Fruit fly (Drosophila melanogaster) whole organism, embryonic: ENCODE results near the gene CG34041.

Source experiments
- Awh ChIP-seq: fragments of 200-800 bp; sonication (Bioruptor generic); IDR thresholded peaks from 2 replicates; pipeline ENCODE4, ENCODE4 v1.3.6; 2022; ENCODE audit warnings: missing biosample characterization, missing genetic modification characterization
- CG10267 ChIP-seq: fragments of 200-800 bp; sonication (Bioruptor generic); optimal IDR thresholded peaks from 2 replicates; lab custom pipeline; 2018; ENCODE audit warnings: missing biosample characterization, mild to moderate bottlenecking, missing genetic modification characterization, moderate library complexity
- CG12219 ChIP-seq: fragments of 200-800 bp; sonication (Bioruptor generic); optimal IDR thresholded peaks from 3 replicates; lab custom pipeline; 2018; ENCODE audit warnings: missing biosample characterization, mild to moderate bottlenecking, missing genetic modification characterization
- CG12942 ChIP-seq: fragments of 200-800 bp; sonication (Bioruptor generic); optimal IDR thresholded peaks from 3 replicates; lab custom pipeline; 2016; ENCODE audit warnings: missing biosample characterization, missing genetic modification characterization
- CG14860 ChIP-seq: fragments of 200-800 bp; sonication (Bioruptor generic); IDR thresholded peaks from 3 replicates; pipeline ENCODE4 v1.3.6; 2022; ENCODE audit warnings: missing biosample characterization, missing genetic modification characterization; ENCODE audit not compliant: partially characterized antibody
- CG1529 ChIP-seq: fragments of 200-800 bp; sonication (Bioruptor generic); optimal IDR thresholded peaks from 3 replicates; lab custom pipeline; 2018; ENCODE audit warnings: missing biosample characterization, missing genetic modification characterization
- CG1603 ChIP-seq: fragments of 200-800 bp; sonication (Bioruptor generic); optimal IDR thresholded peaks from 2 replicates; lab custom pipeline; 2019; ENCODE audit warnings: missing biosample characterization, mild to moderate bottlenecking, missing genetic modification characterization, moderate library complexity
- CG16779 ChIP-seq: fragments of 200-800 bp; sonication (Bioruptor generic); IDR thresholded peaks from 2 replicates; pipeline ENCODE4 v1.3.6; 2022; ENCODE audit warnings: missing biosample characterization, missing genetic modification characterization
- CG18476 ChIP-seq: fragments of 200-800 bp; sonication (Bioruptor generic); optimal IDR thresholded peaks from 2 replicates; lab custom pipeline; 2016; ENCODE audit warnings: missing biosample characterization, mild to moderate bottlenecking, missing genetic modification characterization
- CG18764 ChIP-seq: fragments of 200-800 bp; sonication (Bioruptor generic); optimal IDR thresholded peaks from 3 replicates; lab custom pipeline; 2016; ENCODE audit warnings: missing biosample characterization, missing genetic modification characterization
- CG31388 ChIP-seq: fragments of 200-800 bp; sonication (Bioruptor generic); optimal IDR thresholded peaks from 2 replicates; lab custom pipeline; 2016; ENCODE audit warnings: missing biosample characterization, missing genetic modification characterization
- CG32772 ChIP-seq: fragments of 200-800 bp; sonication (Bioruptor generic); IDR thresholded peaks from 2 replicates; pipeline ENCODE4 v1.3.6; 2022; ENCODE audit warnings: missing biosample characterization, missing genetic modification characterization
- CG3726 ChIP-seq: fragments of 200-800 bp; sonication (Bioruptor generic); IDR thresholded peaks from 3 replicates; pipeline ENCODE4, ENCODE4 v1.3.6; 2022; ENCODE audit warnings: missing biosample characterization, missing genetic modification characterization
- CG3847 ChIP-seq: fragments of 200-800 bp; sonication (Bioruptor generic); IDR thresholded peaks from 2 replicates; pipeline ENCODE4 v1.3.6; 2022; ENCODE audit warnings: missing biosample characterization, missing genetic modification characterization
- CG6683 ChIP-seq: fragments of 200-800 bp; sonication (Bioruptor generic); optimal IDR thresholded peaks from 2 replicates; lab custom pipeline; 2017; ENCODE audit warnings: missing biosample characterization, mild to moderate bottlenecking, missing genetic modification characterization, missing genetic modification reagents
- CG6791 ChIP-seq: fragments of 200-800 bp; sonication (Bioruptor generic); IDR thresholded peaks from 3 replicates; pipeline ENCODE4 v1.3.6; 2022; ENCODE audit warnings: missing biosample characterization, missing genetic modification characterization; ENCODE audit not compliant: partially characterized antibody
- CG7271 ChIP-seq: fragments of 200-800 bp; sonication (Bioruptor generic); optimal IDR thresholded peaks from 2 replicates; lab custom pipeline; 2018; ENCODE audit warnings: missing biosample characterization, mild to moderate bottlenecking, missing genetic modification characterization, moderate library complexity
- CG9727 ChIP-seq: fragments of 200-800 bp; sonication (Bioruptor generic); optimal IDR thresholded peaks from 3 replicates; lab custom pipeline; 2017; ENCODE audit warnings: missing biosample characterization, mild to moderate bottlenecking, missing genetic modification characterization
- CkIIα-i1 ChIP-seq: fragments of 200-800 bp; sonication (Bioruptor generic); IDR thresholded peaks from 2 replicates; pipeline ENCODE4 v1.3.6; 2022; ENCODE audit warnings: missing biosample characterization, missing genetic modification characterization
- CrebB ChIP-seq: fragments of 200-800 bp; sonication (Bioruptor generic); optimal IDR thresholded peaks from 3 replicates; lab custom pipeline; 2018; ENCODE audit warnings: missing biosample characterization, mild to moderate bottlenecking, missing genetic modification characterization
- D19A ChIP-seq: fragments of 200-800 bp; optimal IDR thresholded peaks from 3 replicates; lab custom pipeline; 2019; ENCODE audit warnings: missing biosample characterization, mild to moderate bottlenecking, missing genetic modification characterization, moderate library complexity
- Dp ChIP-seq: fragments of 200-800 bp; sonication (Bioruptor generic); optimal IDR thresholded peaks from 2 replicates; lab custom pipeline; 2018; ENCODE audit warnings: missing biosample characterization, mild to moderate bottlenecking, missing genetic modification characterization, moderate library complexity
- Elba2 ChIP-seq: fragments of 200-800 bp; sonication (Bioruptor generic); optimal IDR thresholded peaks from 3 replicates; lab custom pipeline; 2016; ENCODE audit warnings: missing biosample characterization, missing genetic modification characterization
- Ets97D ChIP-seq: fragments of 200-800 bp; sonication (Bioruptor generic); optimal IDR thresholded peaks from 3 replicates; lab custom pipeline; 2016; ENCODE audit warnings: missing biosample characterization, missing genetic modification characterization
- H15 ChIP-seq: fragments of 200-800 bp; sonication (Bioruptor generic); IDR thresholded peaks from 3 replicates; pipeline ENCODE4 v1.3.6; 2022; ENCODE audit warnings: missing biosample characterization, missing genetic modification characterization
- H2.0 ChIP-seq: fragments of 200-800 bp; sonication (Bioruptor generic); IDR thresholded peaks from 2 replicates; pipeline ENCODE4 v1.3.6; 2022; ENCODE audit warnings: missing biosample characterization, missing genetic modification characterization
- HLH3B ChIP-seq: fragments of 200-800 bp; sonication (Bioruptor generic); IDR thresholded peaks from 2 replicates; pipeline ENCODE4 v1.3.6; 2022; ENCODE audit warnings: missing biosample characterization, missing genetic modification characterization
- Lim3 ChIP-seq: fragments of 200-800 bp; sonication (Bioruptor generic); IDR thresholded peaks from 2 replicates; pipeline ENCODE4 v1.3.6; 2022; ENCODE audit warnings: missing biosample characterization, missing genetic modification characterization
- Meics ChIP-seq: fragments of 200-800 bp; sonication (Bioruptor generic); optimal IDR thresholded peaks from 2 replicates; lab custom pipeline; 2017; ENCODE audit warnings: missing biosample characterization, mild to moderate bottlenecking, missing genetic modification characterization
- Nf-YB ChIP-seq: fragments of 200-800 bp; sonication (Bioruptor generic); optimal IDR thresholded peaks from 3 replicates; lab custom pipeline; 2019; ENCODE audit warnings: missing biosample characterization, mild to moderate bottlenecking, missing genetic modification characterization, moderate library complexity
- Sin3A ChIP-seq: fragments of >200 bp; optimal IDR thresholded peaks from 2 replicates; lab custom pipeline; 2018
- TFAM ChIP-seq: fragments of 200-800 bp; sonication (Bioruptor generic); optimal IDR thresholded peaks from 2 replicates; lab custom pipeline; 2017; ENCODE audit warnings: missing biosample characterization, missing genetic modification characterization, inconsistent platforms
- bsh ChIP-seq, 2 experiments: fragments of 200-800 bp; sonication (Bioruptor generic); optimal IDR thresholded peaks; 2 replicates each; lab custom pipeline; 2017 to 2018; ENCODE audit warnings: mild to moderate bottlenecking in 2 of 2, missing biosample characterization in 2 of 2, missing genetic modification characterization in 2 of 2, moderate library complexity in 1 of 2
- cg ChIP-seq: fragments of 200-800 bp; sonication (Bioruptor generic); optimal IDR thresholded peaks from 3 replicates; lab custom pipeline; 2019; ENCODE audit warnings: missing biosample characterization, mild to moderate bottlenecking, missing genetic modification characterization, moderate library complexity
- chn ChIP-seq: fragments of 200-800 bp; sonication (Bioruptor generic); optimal IDR thresholded peaks from 2 replicates; lab custom pipeline; 2016; ENCODE audit warnings: missing biosample characterization, missing genetic modification characterization
- corto ChIP-seq: fragments of 200-800 bp; sonication (Bioruptor generic); optimal IDR thresholded peaks from 2 replicates; lab custom pipeline; 2016; ENCODE audit warnings: missing biosample characterization, mild to moderate bottlenecking, missing genetic modification characterization, moderate library complexity
- dati ChIP-seq: fragments of 200-800 bp; sonication (Bioruptor generic); IDR thresholded peaks from 2 replicates; pipeline ENCODE4 v1.3.6; 2022; ENCODE audit warnings: missing biosample characterization, missing genetic modification characterization
- dysf ChIP-seq: fragments of 200-800 bp; sonication (Bioruptor generic); IDR thresholded peaks from 3 replicates; pipeline ENCODE4 v1.3.6; 2022; ENCODE audit warnings: missing biosample characterization, missing genetic modification characterization
- exex ChIP-seq: fragments of 200-800 bp; sonication (Bioruptor generic); optimal IDR thresholded peaks from 4 replicates; lab custom pipeline; 2018; ENCODE audit warnings: missing biosample characterization, mild to moderate bottlenecking, missing genetic modification characterization, moderate library complexity
- fd64A ChIP-seq: fragments of 200-800 bp; sonication (Bioruptor generic); optimal IDR thresholded peaks from 3 replicates; lab custom pipeline; 2018; ENCODE audit warnings: missing biosample characterization, mild to moderate bottlenecking, missing genetic modification characterization
- hb ChIP-seq: fragments of 200-800 bp; sonication (Bioruptor generic); IDR thresholded peaks from 3 replicates; pipeline ENCODE4 v1.3.6; 2022; ENCODE audit warnings: missing biosample characterization, missing genetic modification characterization; ENCODE audit not compliant: partially characterized antibody
- ind ChIP-seq: fragments of 200-800 bp; sonication (Bioruptor generic); optimal IDR thresholded peaks from 3 replicates; lab custom pipeline; 2016; ENCODE audit warnings: missing biosample characterization, missing genetic modification characterization
- psq ChIP-seq: fragments of 200-800 bp; sonication (Bioruptor generic); optimal IDR thresholded peaks from 2 replicates; lab custom pipeline; 2017; ENCODE audit warnings: missing biosample characterization, missing genetic modification characterization
- rib ChIP-seq: fragments of 200-800 bp; sonication (Bioruptor generic); IDR thresholded peaks from 2 replicates; pipeline ENCODE4 v1.3.6; 2022; ENCODE audit warnings: missing biosample characterization, missing genetic modification characterization
- salm ChIP-seq: fragments of 200-800 bp; sonication (Bioruptor generic); optimal IDR thresholded peaks from 2 replicates; lab custom pipeline; 2018; ENCODE audit warnings: missing biosample characterization, mild to moderate bottlenecking, missing genetic modification characterization
- scrt ChIP-seq: fragments of 200-800 bp; sonication (Bioruptor generic); optimal IDR thresholded peaks from 2 replicates; lab custom pipeline; 2018; ENCODE audit warnings: missing biosample characterization, mild to moderate bottlenecking, missing genetic modification characterization, moderate library complexity
- tll ChIP-seq, 2 experiments: fragments of 200-800 bp in 1 of 2; fragments of >200 bp in 1 of 2; sonication (Bioruptor generic) in 1 of 2; optimal IDR thresholded peaks; 2 replicates each; lab custom pipeline; 2017 to 2019; ENCODE audit warnings: missing biosample characterization in 2 of 2, missing genetic modification characterization in 2 of 2, mild to moderate bottlenecking in 1 of 2, moderate library complexity in 1 of 2
- trh ChIP-seq: fragments of 200-800 bp; sonication (Bioruptor generic); optimal IDR thresholded peaks from 2 replicates; lab custom pipeline; 2016; ENCODE audit warnings: missing biosample characterization, missing genetic modification characterization
- unpg ChIP-seq: fragments of 200-800 bp; sonication (Bioruptor generic); optimal IDR thresholded peaks from 3 replicates; lab custom pipeline; 2018; ENCODE audit warnings: missing biosample characterization, mild to moderate bottlenecking, missing genetic modification characterization, moderate library complexity

Gene CG34041

dm6 chr3R:30507723-30508122 is at the start of gene CG34041:
Gene CG34041 (plus strand): TSS chr3R:30508023.
- no peak for TF ChIP-seq salm
- TF ChIP-seq CkIIα-i1 = no peak
- TF ChIP-seq CG14860 (GFP tag; lab: Robert Waterston, UW) = no peak
- TF ChIP-seq Sin3A (lab: Kevin White, UChicago) = no peak
- no peak for TF ChIP-seq CG6791 (GFP tag; lab: Robert Waterston, UW)
- no peak for TF ChIP-seq scrt (GFP tag; lab: Kevin White, UChicago)
- TF ChIP-seq trh (GFP tag; lab: Kevin White, UChicago) = no peak
- no peak for TF ChIP-seq dati
- TF ChIP-seq CrebB (tag; lab: Kevin White, UChicago) = no peak
- TF ChIP-seq Lim3 (GFP tag; lab: Robert Waterston, UW) = no peak
- TF ChIP-seq CG16779 = no peak
- TF ChIP-seq CG3847 (GFP tag; lab: Robert Waterston, UW) = no peak
- no peak for TF ChIP-seq CG18476
- TF ChIP-seq dysf = no peak

dm6 chr3R:30459066-30459935 is 48.5 kb upstream of the CG34041 start, which contains the start of the genes CG2224 and CDase:
Gene CG2224 (minus strand): TSS chr3R:30459300.
Gene CDase (plus strand): TSS chr3R:30459521.
- TF ChIP-seq CG32772 (GFP tag; lab: Robert Waterston, UW) (no peak), Nf-YB (GFP tag; lab: Kevin White, UChicago) (no peak), hb (GFP tag; lab: Robert Waterston, UW) (peak; percentile 82), Dp (peak; percentile 74), corto (GFP tag; lab: Kevin White, UChicago) (no peak), cg (GFP tag; lab: Kevin White, UChicago) (no peak), CG3726 (no peak), exex (tag; lab: Kevin White, UChicago) (peak; percentile 71), CG12219 (GFP tag; lab: Kevin White, UChicago) (no peak), fd64A (GFP tag; lab: Kevin White, UChicago) (no peak), Ets97D (GFP tag; lab: Kevin White, UChicago) (no peak), CG12942 (GFP tag; lab: Kevin White, UChicago) (no peak), D19A (tag; lab: Kevin White, UChicago) (no peak), chn (no peak), CG6791 (GFP tag; lab: Robert Waterston, UW) (peak; percentile 92), CG1529 (GFP tag; lab: Kevin White, UChicago) (no peak), H15 (GFP tag; lab: Robert Waterston, UW) (no peak), TFAM (GFP tag; lab: Kevin White, UChicago) (no peak), tll (GFP tag; optimal IDR thresholded peaks at IDR 0.05; lab: Kevin White, UChicago) (no peak), CG18764 (GFP tag; lab: Kevin White, UChicago) (no peak), CG31388 (no peak), CG1603 (tag; lab: Kevin White, UChicago) (peak; percentile 57), H2.0 (GFP tag; lab: Robert Waterston, UW) (no peak), CG10267 (no peak), CG6683 (GFP tag; lab: Kevin White, UChicago) (no peak), bsh (GFP tag; optimal IDR thresholded peaks at IDR 0.05; lab: Kevin White, UChicago) (no peak), psq (GFP tag; lab: Kevin White, UChicago) (no peak), Awh (GFP tag; lab: Robert Waterston, UW) (no peak), CG7271 (tag; lab: Kevin White, UChicago) (no peak), unpg (no peak), rib (no peak), Elba2 (GFP tag; lab: Kevin White, UChicago) (no peak), Meics (GFP tag; lab: Kevin White, UChicago) (no peak), CG9727 (GFP tag; lab: Kevin White, UChicago) (no peak), ind (GFP tag; lab: Kevin White, UChicago) (no peak), HLH3B (GFP tag; lab: Robert Waterston, UW) (no peak)
